Fruit fly (Drosophila melanogaster) S2 (cell line): ENCODE results near the gene GCC185.

Experiments used
- CG8478 ChIP-seq: fragments of >200 bp; optimal IDR thresholded peaks from 2 replicates; lab custom pipeline; 2018
- CTCF ChIP-seq, 2 experiments: fragments of >200 bp; optimal IDR thresholded peaks; 2 replicates each; lab custom pipeline; 2018

GCC185 gene

dm6 chr3R:12032842-12033241, 22.3 kb downstream of the GCC185 start, which contains the start of gene ssp5:
Gene ssp5 (plus strand): TSS chr3R:12033142.
- TF ChIP-seq CG8478 (lab: Kevin White, UChicago) = no peak
- TF ChIP-seq CTCF (optimal IDR thresholded peaks at IDR 0.05; lab: Kevin White, UChicago) = no peak

- TF ChIP-seq CTCF (optimal IDR thresholded peaks at IDR 0.05; lab: Kevin White, UChicago) = no peak
- TF ChIP-seq CG8478 (lab: Kevin White, UChicago) = no peak
These were observed 29.7 kb downstream of the GCC185 start, which contains the start of gene CG14736 for dm6 chr3R:12040228-12040627. Gene CG14736 (plus strand): TSS chr3R:12040528.

- TF ChIP-seq CTCF (optimal IDR thresholded peaks at IDR 0.05; lab: Kevin White, UChicago) (no peak), CG8478 (lab: Kevin White, UChicago) (no peak)
These were observed 38.5 kb downstream of the GCC185 start, which contains the start of gene CG14739 for dm6 chr3R:12049113-12049512. Gene CG14739 (minus strand): TSS chr3R:12049213.

- no peak for TF ChIP-seq CTCF (optimal IDR thresholded peaks at IDR 0.05; lab: Kevin White, UChicago)
- no peak for TF ChIP-seq CG8478 (lab: Kevin White, UChicago)
These were observed 52.3 kb downstream of the GCC185 start, which contains the start of gene CG14740 for dm6 chr3R:12062844-12063243. Gene CG14740 (minus strand): TSS chr3R:12062944.
